Worm (Caenorhabditis elegans) whole organism, young adult: ENCODE data around the gene str-220.

Experiments used
- B0019.2 ChIP-seq: fragments of 200-800 bp; sonication (Bioruptor generic); conservative IDR thresholded peaks from 2 replicates; pipeline ENCODE4 v1.3.6; 2022; ENCODE audit warnings: missing genetic modification reagents, missing genetic modification characterization, missing compliant biosample characterization
- T26A5.8 ChIP-seq: sonication (generic microtip); optimal IDR thresholded peaks from 2 replicates; lab custom pipeline; 2016; ENCODE audit warnings: missing genetic modification characterization, missing compliant biosample characterization
- Y56A3A.18 ChIP-seq: fragments of 200-800 bp; sonication (Bioruptor generic); IDR thresholded peaks from 2 replicates; pipeline ENCODE4 v1.3.6; 2022; ENCODE audit warnings: missing genetic modification reagents, missing genetic modification characterization, missing compliant biosample characterization
- Y95B8A.8 ChIP-seq: fragments of 200-800 bp; sonication (Bioruptor generic); IDR thresholded peaks from 2 replicates; pipeline ENCODE4 v1.3.6; 2022; ENCODE audit warnings: missing genetic modification reagents, missing genetic modification characterization, missing compliant biosample characterization
- ama-1 ChIP-seq, 3 experiments: fragments of 150-350 bp in 1 of 3; sonication (generic microtip) in 2 of 3; optimal IDR thresholded peaks; 2 replicates each; lab custom pipeline; 2014 to 2018; ENCODE audit warnings: missing biosample characterization in 2 of 3, missing genetic modification characterization in 2 of 3, missing genetic modification reagents in 2 of 3
- aptf-3 ChIP-seq: fragments of 200-800 bp; sonication (Bioruptor generic); IDR thresholded peaks from 2 replicates; pipeline ENCODE4 v1.3.6; 2022; ENCODE audit warnings: missing genetic modification characterization, missing compliant biosample characterization
- attf-3 ChIP-seq: fragments of 200-800 bp; sonication (Bioruptor generic); conservative IDR thresholded peaks from 2 replicates; pipeline ENCODE4 v1.3.6; 2022; ENCODE audit warnings: missing genetic modification reagents, missing genetic modification characterization, missing compliant biosample characterization
- attf-5 ChIP-seq: fragments of 200-800 bp; sonication (Bioruptor generic); optimal IDR thresholded peaks from 2 replicates; lab custom pipeline; 2018; ENCODE audit warnings: mild to moderate bottlenecking, missing genetic modification characterization, missing compliant biosample characterization
- cebp-1 ChIP-seq, 2 experiments: fragments of 200-800 bp in 1 of 2; sonication (Bioruptor generic) in 1 of 2; sonication (generic microtip) in 1 of 2; IDR thresholded peaks in 1 of 2; optimal IDR thresholded peaks in 1 of 2; 2 replicates each; pipeline versions ENCODE4 v1.3.6 to Lab custom; 2017 to 2022; ENCODE audit warnings: missing compliant biosample characterization in 2 of 2, missing genetic modification characterization in 2 of 2, mild to moderate bottlenecking in 1 of 2, missing genetic modification reagents in 1 of 2, moderate library complexity in 1 of 2
- cebp-2 ChIP-seq: fragments of 200-800 bp; sonication (Bioruptor generic); IDR thresholded peaks from 2 replicates; pipeline ENCODE4 v1.3.6; 2022; ENCODE audit warnings: missing genetic modification characterization, missing compliant biosample characterization
- dpff-1 ChIP-seq: sonication (generic microtip); optimal IDR thresholded peaks from 2 replicates; lab custom pipeline; 2017; ENCODE audit warnings: mild to moderate bottlenecking, missing genetic modification characterization, missing compliant biosample characterization
- efl-1 ChIP-seq: fragments of 150-350 bp; optimal IDR thresholded peaks from 2 replicates; lab custom pipeline; 2014; ENCODE audit warnings: missing biosample characterization, missing genetic modification reagents, missing genetic modification characterization
- hmg-1.2 ChIP-seq: fragments of 200-800 bp; sonication (Bioruptor generic); IDR thresholded peaks from 2 replicates; pipeline ENCODE4 v1.3.6; 2022; ENCODE audit warnings: missing genetic modification reagents, missing genetic modification characterization, missing compliant biosample characterization
- hmg-20 ChIP-seq: fragments of 200-800 bp; sonication (Bioruptor generic); IDR thresholded peaks from 2 replicates; pipeline ENCODE4 v1.3.6; 2022; ENCODE audit warnings: missing genetic modification reagents, missing genetic modification characterization, missing compliant biosample characterization
- hrde-1 ChIP-seq: sonication (generic microtip); optimal IDR thresholded peaks from 2 replicates; lab custom pipeline; 2016; ENCODE audit warnings: missing genetic modification characterization, mild to moderate bottlenecking, missing compliant biosample characterization, moderate library complexity, missing genotype, missing genetic modification reagents, borderline replicate concordance
- let-607 ChIP-seq, 2 experiments: fragments of 200-800 bp in 1 of 2; sonication (Bioruptor generic) in 1 of 2; sonication (generic microtip) in 1 of 2; optimal IDR thresholded peaks; 2 replicates each; lab custom pipeline; 2016 to 2018; ENCODE audit warnings: mild to moderate bottlenecking in 2 of 2, missing compliant biosample characterization in 2 of 2, missing genetic modification characterization in 2 of 2, moderate library complexity in 2 of 2, missing genotype in 1 of 2
- madf-10 ChIP-seq: sonication (generic microtip); optimal IDR thresholded peaks from 2 replicates; lab custom pipeline; 2016; ENCODE audit warnings: mild to moderate bottlenecking, missing genetic modification characterization, missing compliant biosample characterization
- nhr-90 ChIP-seq: sonication (generic microtip); optimal IDR thresholded peaks from 2 replicates; lab custom pipeline; 2016; ENCODE audit warnings: missing genotype, mild to moderate bottlenecking, missing genetic modification characterization, missing compliant biosample characterization
- rcor-1 ChIP-seq: fragments of 200-800 bp; sonication (Bioruptor generic); IDR thresholded peaks from 2 replicates; pipeline ENCODE4 v1.3.6; 2022; ENCODE audit warnings: missing genetic modification reagents, missing genetic modification characterization, missing compliant biosample characterization
- rec-8 ChIP-seq, 2 experiments: sonication (generic microtip); optimal IDR thresholded peaks; 2 replicates each; lab custom pipeline; 2016; ENCODE audit warnings: mild to moderate bottlenecking in 2 of 2, missing genetic modification characterization in 2 of 2, missing genetic modification reagents in 2 of 2, missing genotype in 2 of 2, missing biosample characterization in 1 of 2, missing compliant biosample characterization in 1 of 2, moderate library complexity in 1 of 2
- sdz-38 ChIP-seq: sonication (generic microtip); optimal IDR thresholded peaks from 2 replicates; lab custom pipeline; 2016; ENCODE audit warnings: missing genotype, missing genetic modification characterization, missing compliant biosample characterization
- snpc-1.1 ChIP-seq: sonication (generic microtip); optimal IDR thresholded peaks from 2 replicates; lab custom pipeline; 2017; ENCODE audit warnings: missing genetic modification characterization, mild to moderate bottlenecking, missing compliant biosample characterization, antibody characterized with exemption, moderate library complexity, missing genotype, missing genetic modification reagents; ENCODE audit not compliant: insufficient read depth
- snpc-3.4 ChIP-seq: sonication (generic microtip); optimal IDR thresholded peaks from 2 replicates; lab custom pipeline; 2017; ENCODE audit warnings: missing genetic modification characterization, mild to moderate bottlenecking, missing compliant biosample characterization, antibody characterized with exemption, moderate library complexity, missing genotype, missing genetic modification reagents
- snpc-4 ChIP-seq, 5 experiments: fragments of 150-350 bp in 1 of 5; sonication (generic microtip) in 4 of 5; optimal IDR thresholded peaks; 2 replicates each; lab custom pipeline; 2014 to 2018; ENCODE audit warnings: missing genetic modification characterization in 5 of 5, missing biosample characterization in 3 of 5, antibody characterized with exemption in 2 of 5, mild to moderate bottlenecking in 2 of 5, missing compliant biosample characterization in 2 of 5, missing genotype in 2 of 5, moderate library complexity in 2 of 5, missing genetic modification reagents in 1 of 5
- zfh-2 ChIP-seq: fragments of 200-800 bp; sonication (Bioruptor generic); conservative IDR thresholded peaks from 2 replicates; pipeline ENCODE4 v1.3.6; 2022; ENCODE audit warnings: missing genetic modification reagents, missing genetic modification characterization, missing compliant biosample characterization
- ztf-28 ChIP-seq: fragments of 200-800 bp; sonication (Bioruptor generic); IDR thresholded peaks from 2 replicates; pipeline ENCODE4 v1.3.6; 2022; ENCODE audit warnings: missing genetic modification reagents, missing genetic modification characterization, missing compliant biosample characterization

str-220 gene

DNA sequence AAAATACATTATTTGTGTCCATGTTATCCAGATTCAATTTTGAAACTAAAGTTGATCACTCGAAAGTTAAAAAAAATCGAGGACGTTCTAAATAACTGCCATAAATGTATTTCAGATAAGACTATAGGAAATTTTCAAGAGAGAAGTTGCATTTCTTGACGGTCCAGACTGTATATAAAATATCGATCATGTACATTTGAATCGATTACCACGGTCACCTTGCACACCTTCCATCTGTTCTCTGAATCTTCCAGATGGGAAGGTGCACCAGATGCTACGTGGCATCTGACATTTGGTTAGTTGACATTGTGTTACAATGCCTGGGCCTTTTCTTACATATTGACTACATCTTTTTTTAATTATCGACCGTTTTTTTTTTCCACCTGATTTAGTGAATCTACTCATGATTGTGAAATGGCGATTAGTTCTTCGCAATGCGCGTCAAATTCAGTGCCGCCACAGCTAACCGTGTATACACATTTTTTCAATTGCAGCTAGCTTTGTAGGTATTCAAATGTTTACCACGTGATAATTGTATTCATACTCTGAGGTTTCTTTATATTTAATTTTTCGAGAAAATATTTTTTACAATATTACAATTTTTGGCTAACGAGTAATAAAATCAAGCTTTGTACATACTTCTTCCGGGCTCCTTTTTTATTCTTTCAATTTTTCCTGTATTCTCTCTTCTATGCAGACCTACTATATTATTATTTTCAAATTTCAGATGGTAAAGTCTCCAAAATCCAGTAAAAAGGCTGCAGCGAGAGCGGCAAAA, 3.0 kb downstream of the str-220 start, which contains the start of gene skr-16:
skr-16 (plus strand) TSS at position 728 of the 778 bp plus-strand sequence.
- TF ChIP-seq Y95B8A.8 (GFP tag; lab: Robert Waterston, UW) (no peak), hrde-1 (tag; lab: Kevin White, UChicago) (no peak), sdz-38 (tag; lab: Kevin White, UChicago) (no peak), T26A5.8 (no peak), snpc-1.1 (no peak), cebp-2 (GFP tag; lab: Robert Waterston, UW) (no peak), rec-8 (tag; optimal IDR thresholded peaks at IDR 0.05; lab: Kevin White, UChicago) (no peak), cebp-1 (GFP tag; IDR thresholded peaks at IDR 0.05; lab: Robert Waterston, UW) (no peak), cebp-1 (tag; optimal IDR thresholded peaks at IDR 0.05; lab: Kevin White, UChicago) (no peak), dpff-1 (tag; lab: Kevin White, UChicago) (no peak), zfh-2 (no peak), efl-1 (GFP tag; lab: Kevin White, UChicago) (no peak), rcor-1 (no peak), ztf-28 (GFP tag; lab: Robert Waterston, UW) (no peak), madf-10 (tag; lab: Kevin White, UChicago) (no peak), ama-1 (optimal IDR thresholded peaks at IDR 0.05; lab: Kevin White, UChicago) (no peak), ama-1 (GFP tag; optimal IDR thresholded peaks at IDR 0.05; lab: Kevin White, UChicago) (no peak), B0019.2 (GFP tag; lab: Robert Waterston, UW) (no peak)

DNA sequence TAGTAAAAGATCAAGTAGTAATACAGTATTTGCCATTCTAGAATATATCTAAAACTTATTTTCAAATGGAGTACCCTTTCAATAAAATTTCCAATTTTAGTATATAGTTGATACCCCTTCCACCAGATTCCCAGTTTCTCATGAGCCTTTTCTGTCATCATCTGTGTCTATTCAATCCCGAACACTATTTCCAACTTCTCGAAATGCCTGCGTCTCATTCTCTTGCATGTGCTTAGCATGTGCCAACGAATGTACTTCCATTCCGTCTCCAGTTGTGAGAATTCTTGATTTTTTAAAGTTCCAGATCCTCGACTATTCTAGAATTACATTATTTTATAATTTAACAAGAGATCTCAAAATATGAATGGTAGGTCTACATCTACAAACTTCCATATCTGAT, 4.6 kb downstream of the str-220 start, which contains the start of gene C42D4.18:
C42D4.18 (plus strand) TSS at position 231 of the 400 bp plus-strand sequence.
- TF ChIP-seq snpc-4 (GFP tag; optimal IDR thresholded peaks at IDR 0.05; lab: Kevin White, UChicago) (no peak), snpc-4 (tag; optimal IDR thresholded peaks at IDR 0.05; lab: Kevin White, UChicago) (no peak), hmg-1.2 (peak; percentile 90)

DNA sequence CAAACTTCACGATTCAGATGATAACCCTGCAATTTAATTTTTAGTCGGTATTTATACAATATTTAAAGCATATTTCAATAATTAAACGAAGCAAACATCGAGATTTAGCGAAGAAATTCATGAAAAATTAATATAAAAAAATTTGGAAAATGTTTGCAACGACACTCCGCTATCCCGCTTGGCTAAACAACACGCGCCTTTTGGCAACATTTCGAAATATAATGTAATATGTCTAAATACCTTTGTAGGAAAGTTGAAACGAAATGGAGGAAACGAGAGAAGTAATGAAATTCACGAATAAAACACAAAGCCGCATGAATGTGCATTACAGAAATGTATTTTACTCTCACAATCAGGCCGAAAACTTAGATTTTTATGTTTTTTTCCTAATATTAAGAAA, 5.4 kb downstream of the str-220 start, which contains the start of gene rpc-1:
rpc-1 (minus strand) TSS at position 26 of the 400 bp plus-strand sequence.
- TF ChIP-seq nhr-90, result no peak
- peak; percentile 91 for TF ChIP-seq attf-3
- peak; percentile 43; the same call in 1 of the 2 replicates for TF ChIP-seq cebp-1 (GFP tag; IDR thresholded peaks at IDR 0.05; lab: Robert Waterston, UW)
- TF ChIP-seq cebp-1 (tag; optimal IDR thresholded peaks at IDR 0.05; lab: Kevin White, UChicago), result peak; percentile 88

ce11 chrIV:7159586-7159985, 11.5 kb downstream of the str-220 start:
- TF ChIP-seq hrde-1 (tag; lab: Kevin White, UChicago) (peak; percentile 11), hmg-20 (GFP tag; lab: Robert Waterston, UW) (no peak)

- TF ChIP-seq snpc-3.4 (tag; lab: Kevin White, UChicago) (no peak), cebp-2 (GFP tag; lab: Robert Waterston, UW) (no peak), attf-5 (no peak), aptf-3 (GFP tag; lab: Robert Waterston, UW) (no peak), let-607 (tag; optimal IDR thresholded peaks at IDR 0.05; lab: Kevin White, UChicago) (no peak), Y56A3A.18 (no peak)
Measured at ce11 chrIV:7158161-7158560, 13.0 kb downstream of the str-220 start.
